Worm (Caenorhabditis elegans) whole organism, L2 larva: Measurements from ENCODE around the gene C18B2.4.

Source experiments
- aly-2 ChIP-seq: fragments of 150-350 bp; optimal IDR thresholded peaks from 2 replicates; lab custom pipeline; 2014; ENCODE audit warnings: missing biosample characterization, missing genetic modification characterization
- blmp-1 ChIP-seq: sonication (generic microtip); optimal IDR thresholded peaks from 2 replicates; lab custom pipeline; 2017; ENCODE audit warnings: missing genetic modification characterization, mild to moderate bottlenecking, missing compliant biosample characterization, antibody characterized with exemption, moderate library complexity; ENCODE audit not compliant: insufficient read depth
- ceh-82 ChIP-seq: fragments of 150-350 bp; optimal IDR thresholded peaks from 2 replicates; lab custom pipeline; 2014; ENCODE audit warnings: missing biosample characterization, missing genetic modification characterization
- elt-3 ChIP-seq: sonication (generic microtip); optimal IDR thresholded peaks from 2 replicates; lab custom pipeline; 2017; ENCODE audit warnings: missing biosample characterization, missing genetic modification characterization
- fos-1 ChIP-seq: fragments of 150-350 bp; optimal IDR thresholded peaks from 2 replicates; lab custom pipeline; 2014; ENCODE audit warnings: missing biosample characterization, missing genetic modification characterization
- mdl-1 ChIP-seq, 2 experiments: fragments of 150-350 bp in 1 of 2; sonication (generic microtip) in 1 of 2; optimal IDR thresholded peaks; 2 replicates each; lab custom pipeline; 2017; ENCODE audit warnings: missing biosample characterization in 2 of 2, missing genetic modification characterization in 2 of 2
- nhr-10 ChIP-seq: sonication (generic microtip); optimal IDR thresholded peaks from 2 replicates; lab custom pipeline; 2017; ENCODE audit warnings: missing biosample characterization, missing genetic modification characterization
- nhr-11 ChIP-seq: fragments of 150-350 bp; optimal IDR thresholded peaks from 2 replicates; lab custom pipeline; 2014; ENCODE audit warnings: missing biosample characterization, missing genetic modification characterization
- nhr-12 ChIP-seq: fragments of 150-350 bp; optimal IDR thresholded peaks from 2 replicates; lab custom pipeline; 2014; ENCODE audit warnings: missing biosample characterization, missing genetic modification characterization
- nhr-6 ChIP-seq: fragments of 150-350 bp; optimal IDR thresholded peaks from 2 replicates; lab custom pipeline; 2014; ENCODE audit warnings: missing biosample characterization, missing genetic modification characterization
- sem-4 ChIP-seq: fragments of 150-350 bp; optimal IDR thresholded peaks from 2 replicates; lab custom pipeline; 2014; ENCODE audit warnings: missing biosample characterization, missing genetic modification reagents, missing genetic modification characterization
- unc-39 ChIP-seq: fragments of 150-350 bp; optimal IDR thresholded peaks from 2 replicates; lab custom pipeline; 2014; ENCODE audit warnings: missing biosample characterization, missing genetic modification characterization
- ztf-11 ChIP-seq: sonication (generic microtip); optimal IDR thresholded peaks from 2 replicates; lab custom pipeline; 2017; ENCODE audit warnings: missing biosample characterization, missing genetic modification characterization
- ztf-4 ChIP-seq: fragments of 150-350 bp; optimal IDR thresholded peaks from 2 replicates; lab custom pipeline; 2014; ENCODE audit warnings: missing biosample characterization, missing genetic modification characterization

- TF ChIP-seq nhr-6 (tag; lab: Kevin White, UChicago): no peak
- no peak for TF ChIP-seq nhr-11 (tag; lab: Kevin White, UChicago)
- no peak for TF ChIP-seq ztf-11 (tag; lab: Kevin White, UChicago)
- no peak for TF ChIP-seq nhr-12 (tag; lab: Kevin White, UChicago)
- TF ChIP-seq nhr-10 (tag; lab: Kevin White, UChicago): no peak
- no peak for TF ChIP-seq ztf-4 (tag; lab: Kevin White, UChicago)
- no peak for TF ChIP-seq blmp-1
- no peak for TF ChIP-seq unc-39 (tag; lab: Kevin White, UChicago)
- no peak for TF ChIP-seq sem-4 (tag; lab: Kevin White, UChicago)
- no peak for TF ChIP-seq aly-2 (tag; lab: Kevin White, UChicago)
- TF ChIP-seq ceh-82: no peak
- TF ChIP-seq elt-3 (tag; lab: Kevin White, UChicago): no peak
- no peak for TF ChIP-seq fos-1 (tag; lab: Kevin White, UChicago)
- TF ChIP-seq mdl-1 (tag; optimal IDR thresholded peaks at IDR 0.05; lab: Kevin White, UChicago): no peak
Observed at ce11 chrX:3596967-3597366, 8.6 kb downstream of the C18B2.4 start.
